Fruit fly (Drosophila melanogaster): ENCODE results near the gene CG16781.
A peak's percentile ranks its signal among the peaks of the same experiment; 100 is the strongest.

CG16781 gene

DNA sequence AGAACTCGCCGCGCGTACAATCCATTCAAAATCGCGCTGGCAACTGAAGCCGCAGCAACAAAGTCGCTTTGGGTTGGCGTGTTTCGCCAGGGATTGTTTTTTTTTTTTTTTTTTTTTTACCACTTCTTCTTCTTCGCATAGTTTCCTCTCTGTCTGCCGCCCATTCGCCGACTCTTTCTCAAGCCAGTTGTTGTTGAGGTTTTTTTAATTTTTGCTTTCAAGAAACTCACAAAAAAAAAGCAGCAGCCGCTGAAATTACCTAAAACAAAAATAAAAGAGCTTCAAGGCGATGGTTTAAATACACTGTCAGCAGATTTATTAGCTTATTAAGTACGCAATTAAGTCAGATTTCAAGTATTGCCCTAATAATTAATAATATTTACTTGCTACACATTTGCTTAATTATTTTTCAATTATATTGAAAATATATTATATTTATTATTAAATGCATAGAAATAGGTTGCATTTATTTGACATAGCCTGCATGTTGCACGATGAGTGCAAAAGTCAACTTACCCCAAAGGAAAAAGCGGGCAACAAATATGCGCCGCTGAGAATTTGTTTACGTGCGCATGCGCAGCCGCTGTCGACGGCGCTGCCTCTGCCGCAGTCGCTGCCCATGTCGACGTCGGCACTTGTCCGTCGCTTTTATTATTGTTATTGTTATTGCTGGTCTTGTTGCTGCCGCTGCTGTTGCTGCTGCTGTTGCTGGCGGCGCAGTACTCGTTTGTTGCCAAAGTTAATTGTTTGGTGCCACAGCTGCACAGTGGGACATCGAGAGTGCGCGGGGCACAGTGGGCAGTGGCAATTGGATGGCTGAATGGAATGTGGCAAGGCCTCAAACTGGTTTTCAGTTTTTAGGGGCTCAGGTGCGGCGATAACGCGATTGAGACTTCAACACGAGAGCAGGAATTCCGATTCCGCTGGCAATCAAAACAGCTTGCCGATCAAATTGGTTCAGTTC lies 10.9 kb upstream of the CG16781 start, which contains the start of gene CG12206 (continued):
- peak; percentile 77 for TF ChIP-seq CG11504 (tag; optimal IDR thresholded peaks at IDR 0.05)
- TF ChIP-seq ssp (GFP tag; IDR thresholded peaks at IDR 0.05), result peak; percentile 52; the same call in 1 of the 2 replicates
- TF ChIP-seq CG6254 (GFP tag; optimal IDR thresholded peaks at IDR 0.05), result peak; percentile 25
- TF ChIP-seq sd (tag; optimal IDR thresholded peaks at IDR 0.05), result peak; percentile 81
- TF ChIP-seq schlank (tag; optimal IDR thresholded peaks at IDR 0.05), result no peak
- TF ChIP-seq crc (GFP tag; optimal IDR thresholded peaks at IDR 0.05), result no peak
- peak; percentile 46; the same call in 1 of the 2 replicates for TF ChIP-seq HLH3B (GFP tag; IDR thresholded peaks at IDR 0.05)
- TF ChIP-seq Awh (GFP tag; IDR thresholded peaks at IDR 0.05), result no peak
- no peak for TF ChIP-seq CG12236 (GFP tag; optimal IDR thresholded peaks at IDR 0.05)
- TF ChIP-seq Rx (GFP tag; IDR thresholded peaks at IDR 0.05), result no peak
- TF ChIP-seq CG6791 (GFP tag; IDR thresholded peaks at IDR 0.05; ENCODE audit: partially characterized antibody), result no peak
- no peak for TF ChIP-seq CG15479 (GFP tag; optimal IDR thresholded peaks at IDR 0.05)
- TF ChIP-seq CG12769 (tag; optimal IDR thresholded peaks at IDR 0.05), result no peak
- TF ChIP-seq CG12299 (tag; optimal IDR thresholded peaks at IDR 0.05), result no peak
- 0 out of 2 replicates have a peak, but pooled peaks have one; percentile 27 for TF ChIP-seq CG31224 (GFP tag; IDR thresholded peaks at IDR 0.05)
- TF ChIP-seq CG32767 (GFP tag; IDR thresholded peaks at IDR 0.05), result peak; percentile 53; the same call in 1 of the 2 replicates
- no peak for TF ChIP-seq eve (GFP tag; optimal IDR thresholded peaks at IDR 0.05)
- TF ChIP-seq CG3726 (GFP tag; IDR thresholded peaks at IDR 0.05), result no peak
- no peak for TF ChIP-seq CG12744 (GFP tag; optimal IDR thresholded peaks at IDR 0.05)
- TF ChIP-seq CG3838 (GFP tag; optimal IDR thresholded peaks at IDR 0.05), result no peak
- TF ChIP-seq Fer2 (tag; optimal IDR thresholded peaks at IDR 0.05), result peak; percentile 6
- TF ChIP-seq seq (GFP tag; IDR thresholded peaks at IDR 0.05), result 0 out of 2 replicates have a peak, but pooled peaks have one; percentile 47
- TF ChIP-seq Nf-YC (tag; optimal IDR thresholded peaks at IDR 0.05), result peak; percentile 2
- no peak for TF ChIP-seq Max (GFP tag; optimal IDR thresholded peaks at IDR 0.05)
- no peak for TF ChIP-seq tup (GFP tag; optimal IDR thresholded peaks at IDR 0.05)
- TF ChIP-seq CG2875 (GFP tag; optimal IDR thresholded peaks at IDR 0.05), result no peak
- peak; percentile 60; the same call in 1 of the 2 replicates for TF ChIP-seq ranshi (GFP tag; IDR thresholded peaks at IDR 0.05)
- TF ChIP-seq CG10959 (GFP tag; IDR thresholded peaks at IDR 0.05), result no peak
- no peak for TF ChIP-seq CG1529 (GFP tag; optimal IDR thresholded peaks at IDR 0.05)
- no peak for TF ChIP-seq TFAM (GFP tag; optimal IDR thresholded peaks at IDR 0.05)
- TF ChIP-seq CG4328 (GFP tag; optimal IDR thresholded peaks at IDR 0.05), result no peak
- no peak for TF ChIP-seq crol (GFP tag; IDR thresholded peaks at IDR 0.05)
- no peak for TF ChIP-seq YL-1 (GFP tag; optimal IDR thresholded peaks at IDR 0.05)
- TF ChIP-seq CG8765 (GFP tag; IDR thresholded peaks at IDR 0.05), result no peak
- TF ChIP-seq CG15073 (GFP tag; optimal IDR thresholded peaks at IDR 0.05), result no peak
- no peak for TF ChIP-seq CG10321 (GFP tag; IDR thresholded peaks at IDR 0.05)
- no peak for TF ChIP-seq sima (GFP tag; optimal IDR thresholded peaks at IDR 0.05)
- TF ChIP-seq BtbVII (GFP tag; optimal IDR thresholded peaks at IDR 0.05), result peak; percentile 62
- no peak for TF ChIP-seq zen (tag; optimal IDR thresholded peaks at IDR 0.05)
- no peak for TF ChIP-seq Bteb2 (GFP tag; optimal IDR thresholded peaks at IDR 0.05)
- TF ChIP-seq CG9817 (tag; optimal IDR thresholded peaks at IDR 0.05), result peak; percentile 46
- peak; percentile 61 to 86 for TF ChIP-seq bsh (GFP tag; optimal IDR thresholded peaks at IDR 0.05)
- 0 out of 2 replicates have a peak, but pooled peaks have one; percentile 11 for TF ChIP-seq onecut (GFP tag; IDR thresholded peaks at IDR 0.05)
- 0 out of 3 replicates have a peak, but pooled peaks have one; percentile 9 for TF ChIP-seq CG2889 (GFP tag; IDR thresholded peaks at IDR 0.05)
- TF ChIP-seq z (GFP tag; IDR thresholded peaks at IDR 0.05), result no peak
- TF ChIP-seq emc (GFP tag; optimal IDR thresholded peaks at IDR 0.05), result no peak
- TF ChIP-seq CG3847 (GFP tag; IDR thresholded peaks at IDR 0.05), result peak; percentile 63
- TF ChIP-seq CG1024 (GFP tag; IDR thresholded peaks at IDR 0.05), result no peak
- peak; percentile 54; the same call in 1 of the 2 replicates for TF ChIP-seq Rfx (GFP tag; IDR thresholded peaks at IDR 0.05)
